Worm (Caenorhabditis elegans): ENCODE data around the gene F13H10.6.

DNA sequence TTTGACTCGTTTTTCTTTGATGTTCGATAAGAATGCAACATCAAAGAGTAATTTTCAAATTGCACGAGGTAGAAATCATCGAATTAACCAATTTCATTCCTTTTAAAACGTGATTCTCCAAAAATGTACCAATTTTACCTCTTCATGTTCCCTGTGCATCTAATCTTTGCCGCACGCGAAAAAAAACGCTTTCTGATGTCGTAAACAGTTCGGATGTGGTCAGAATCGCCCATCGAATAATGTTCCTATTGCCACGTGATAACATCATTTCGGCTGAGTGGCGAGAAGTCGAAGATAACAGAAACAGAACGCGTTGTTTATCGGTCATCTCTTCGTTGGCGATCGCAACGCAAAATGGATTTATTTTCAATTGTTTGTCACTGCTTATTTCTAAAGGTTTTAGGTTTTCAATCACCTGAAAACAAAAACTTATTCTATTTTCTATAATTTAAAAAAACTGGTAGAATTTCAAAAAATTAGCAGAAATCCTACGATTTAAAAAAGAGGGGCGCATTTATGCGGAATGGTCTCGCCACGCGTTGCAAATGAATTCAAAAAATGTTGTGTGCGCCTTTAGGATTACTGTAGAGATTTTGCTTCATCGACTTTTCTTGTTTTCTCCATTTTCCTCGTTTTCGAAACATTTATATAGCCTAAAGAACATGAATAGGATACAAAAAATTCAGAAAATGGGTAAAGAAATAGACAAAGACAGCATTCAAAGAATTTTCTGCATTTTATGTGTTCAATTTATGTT is 12.6 kb downstream of the F13H10.6 start, which contains the start of gene mogs-1:
- no peak for TF ChIP-seq nfya-1 (tag; optimal IDR thresholded peaks at IDR 0.05; ENCODE audit: borderline replicate concordance, insufficient read depth)
- no peak for TF ChIP-seq unc-62 (GFP tag; optimal IDR thresholded peaks at IDR 0.05)
- TF ChIP-seq lsy-27 (tag; optimal IDR thresholded peaks at IDR 0.05; ENCODE audit: borderline replicate concordance, insufficient read depth), result no peak
- no peak for TF ChIP-seq snpc-1.1 (tag; optimal IDR thresholded peaks at IDR 0.05; ENCODE audit: insufficient read depth)
- TF ChIP-seq madf-10 (tag; optimal IDR thresholded peaks at IDR 0.05), result no peak
- no peak for TF ChIP-seq lir-1 (GFP tag; conservative IDR thresholded peaks at IDR 0.05)
- TF ChIP-seq nhr-90 (tag; optimal IDR thresholded peaks at IDR 0.05), result no peak
- no peak for TF ChIP-seq somi-1 (GFP tag; optimal IDR thresholded peaks at IDR 0.05)
- no peak for TF ChIP-seq F23B12.7 (tag; optimal IDR thresholded peaks at IDR 0.05; ENCODE audit: insufficient read depth)
- peak; percentile 57 for TF ChIP-seq ztf-26 (tag; optimal IDR thresholded peaks at IDR 0.05)
- TF ChIP-seq pha-4 (tag; optimal IDR thresholded peaks at IDR 0.05), result no peak
- 0 out of 2 replicates have a peak, but pooled peaks have one; percentile 42 for TF ChIP-seq dox-1 (GFP tag; IDR thresholded peaks at IDR 0.05)

All from whole organism, young adult.